Fruit fly (Drosophila melanogaster) whole organism, larva: ENCODE data around the gene CG34238.
A peak's percentile ranks its signal among the peaks of the same experiment; 100 is the strongest.

ENCODE experiments used
- noc ChIP-seq: fragments of 200-800 bp; sonication (Bioruptor generic); optimal IDR thresholded peaks from 3 replicates; lab custom pipeline; 2019; ENCODE audit warnings: missing biosample characterization, mild to moderate bottlenecking, missing genetic modification characterization, moderate library complexity

The CG34238 gene

dm6 chr3L:10651271-10651670 is 25.0 kb downstream of the CG34238 start:
- no peak for TF ChIP-seq noc (tag; lab: Kevin White, UChicago)

dm6 chr3L:10652487-10652886 is 26.2 kb downstream of the CG34238 start:
- TF ChIP-seq noc (tag; lab: Kevin White, UChicago): no peak

DNA sequence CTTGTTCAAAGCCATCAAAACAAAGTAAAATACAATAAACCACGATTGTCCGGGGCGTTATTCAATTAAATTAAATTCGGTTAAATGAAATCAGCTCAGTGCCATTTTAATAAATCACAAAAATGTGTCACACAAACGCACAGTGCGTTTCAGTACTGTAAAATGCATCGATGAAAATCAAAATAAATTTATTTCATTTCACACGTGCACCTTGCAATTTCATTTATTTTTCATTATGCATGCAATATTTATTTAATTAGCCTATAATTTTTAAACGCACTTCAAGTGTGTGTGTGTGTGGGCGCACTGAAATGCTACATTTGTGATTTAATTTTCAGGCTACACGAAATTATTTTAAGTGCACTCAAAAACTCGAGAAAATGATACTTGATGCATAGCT is 28.1 kb downstream of the CG34238 start:
- TF ChIP-seq noc (tag; lab: Kevin White, UChicago): no peak

DNA sequence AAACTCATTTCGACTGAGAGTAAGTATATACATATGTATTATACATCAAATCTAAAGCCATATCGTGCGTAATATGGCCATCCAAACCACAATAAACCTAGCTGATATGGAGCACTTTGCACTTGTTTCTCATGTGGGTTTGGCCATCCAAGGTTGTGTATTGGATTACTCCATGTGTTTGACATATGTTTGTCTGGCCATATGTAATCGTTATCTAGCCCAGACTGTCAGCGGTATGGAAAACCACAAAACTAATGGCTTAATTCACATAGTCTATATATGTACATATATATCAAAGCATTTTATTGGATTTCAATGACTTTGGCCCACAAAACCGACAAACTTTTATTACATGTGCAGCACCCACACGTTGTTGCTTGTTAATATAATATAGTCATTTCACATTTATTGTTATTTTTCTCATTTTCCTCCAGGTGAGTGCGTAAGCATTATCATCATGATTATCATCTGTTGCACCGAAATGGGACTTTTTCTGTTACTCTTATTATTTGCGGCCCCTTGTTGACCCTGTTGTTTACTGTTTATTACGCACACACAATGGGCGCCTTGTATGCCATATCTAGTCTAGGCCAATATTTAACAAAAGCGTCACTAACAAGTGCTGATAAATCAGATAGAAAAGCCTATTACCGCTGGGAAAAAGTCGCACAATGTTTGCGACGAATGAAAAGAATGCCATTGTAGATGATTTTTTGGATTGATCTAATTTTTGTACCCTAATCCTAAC is 30.3 kb downstream of the CG34238 start:
- peak; percentile 20 for TF ChIP-seq noc (tag; lab: Kevin White, UChicago)

- no peak for TF ChIP-seq noc (tag; lab: Kevin White, UChicago)
Measured at dm6 chr3L:10657311-10657710, 31.0 kb downstream of the CG34238 start.

DNA sequence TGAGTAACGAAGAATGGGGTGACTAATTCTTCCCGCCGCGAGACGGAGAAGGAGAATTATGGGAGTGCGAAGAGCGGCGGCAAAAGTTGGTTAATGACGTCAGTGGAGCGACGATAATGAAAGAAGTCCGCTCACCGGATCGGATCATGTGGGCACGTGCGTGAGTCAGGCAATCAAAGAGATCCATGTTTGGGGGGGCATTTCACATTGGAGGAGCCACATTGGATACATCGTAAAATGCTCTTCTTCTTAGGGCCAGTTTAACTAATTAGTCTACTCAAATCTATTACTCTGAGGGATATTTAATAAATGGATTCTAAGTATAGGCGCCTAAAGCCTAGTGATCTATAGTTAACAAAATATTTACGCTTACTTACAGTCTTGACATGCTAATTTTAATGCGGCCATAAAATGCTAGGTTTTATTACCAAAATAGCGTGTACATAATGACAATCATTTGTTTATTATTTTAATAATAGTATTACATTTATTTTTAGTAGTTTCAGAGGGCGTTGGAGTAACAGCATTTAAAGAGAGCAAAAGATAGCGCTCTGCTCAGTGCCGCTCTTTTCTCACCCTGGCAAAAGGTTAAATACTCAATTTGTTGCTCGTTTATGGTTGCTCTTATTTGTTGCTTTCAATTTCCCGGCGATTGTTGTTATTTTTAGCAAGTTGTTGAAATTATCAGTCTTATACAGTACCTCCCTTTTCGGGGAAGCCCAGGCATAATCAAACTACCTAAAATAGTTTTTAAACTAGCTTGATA is 32.2 kb downstream of the CG34238 start:
- no peak for TF ChIP-seq noc (tag; lab: Kevin White, UChicago)

DNA sequence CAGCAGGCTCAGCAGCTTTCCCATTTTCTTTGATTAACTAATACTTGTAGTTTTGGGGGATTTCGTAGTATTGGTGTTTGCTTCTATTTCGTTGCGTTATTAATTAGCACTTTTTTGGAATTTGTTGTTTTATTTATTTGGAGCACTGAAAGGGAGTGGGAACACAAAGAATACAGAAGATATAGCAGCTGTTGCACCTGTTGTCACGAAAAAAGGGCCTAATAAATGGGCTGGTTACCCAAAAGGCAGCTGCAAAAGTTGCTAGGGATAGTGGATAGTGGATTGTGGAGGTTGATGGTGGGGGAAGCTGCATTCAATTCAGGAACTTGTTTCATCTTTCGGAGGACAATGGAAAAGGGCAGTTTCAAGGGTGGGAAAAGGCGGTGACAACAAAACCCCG is 33.2 kb downstream of the CG34238 start:
- TF ChIP-seq noc (tag; lab: Kevin White, UChicago): no peak

DNA sequence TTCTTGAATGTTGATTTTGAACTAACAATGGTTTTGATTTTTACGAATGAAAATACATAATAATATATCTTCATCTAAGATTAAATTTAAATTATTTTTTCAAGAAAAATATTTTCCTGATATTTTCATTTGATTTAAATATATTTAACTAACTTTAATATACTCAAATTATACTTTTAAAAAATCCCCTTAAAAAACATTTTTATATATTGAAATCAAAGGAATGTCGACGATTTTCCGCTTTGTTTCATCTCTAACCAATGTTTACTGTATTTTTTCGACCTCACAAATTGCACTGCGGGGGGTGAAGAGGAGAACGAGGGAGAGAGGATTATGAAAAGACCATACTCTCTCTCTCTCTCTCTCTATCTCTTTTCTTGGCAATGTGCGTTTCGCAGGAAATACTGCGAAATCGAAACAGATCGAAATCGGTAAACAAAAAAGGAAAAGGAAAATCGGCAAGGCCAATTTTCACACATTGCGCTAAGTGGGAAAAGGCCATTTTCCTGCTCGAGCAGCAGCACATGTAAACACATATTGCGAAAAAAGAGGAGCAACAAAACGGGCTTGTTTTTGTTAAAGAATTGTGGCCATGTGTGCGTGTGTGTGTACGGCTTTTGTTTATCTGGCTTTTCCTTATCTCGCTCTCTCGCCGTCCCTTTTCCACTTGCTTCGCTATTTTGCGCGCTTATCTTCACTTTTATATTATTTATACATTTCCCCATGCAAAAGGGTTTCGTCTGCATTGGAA is 33.9 kb downstream of the CG34238 start:
- TF ChIP-seq noc (tag; lab: Kevin White, UChicago): no peak

- no peak for TF ChIP-seq noc (tag; lab: Kevin White, UChicago)
Measured at dm6 chr3L:10660744-10661589, 34.7 kb downstream of the CG34238 start, which contains the start of the genes CG32066 and CG8003. TSS of gene CG32066 (minus strand) at chr3L:10661013. TSS of gene CG8003 (plus strand) at chr3L:10661475.

dm6 chr3L:10663190-10663763 is 37.0 kb downstream of the CG34238 start, which contains the start of gene Adi1:
TSS of gene Adi1 (plus strand) at chr3L:10663376.
- no peak for TF ChIP-seq noc (tag; lab: Kevin White, UChicago)

- TF ChIP-seq noc (tag; lab: Kevin White, UChicago): peak; percentile 44
Measured at dm6 chr3L:10664511-10665062, 38.3 kb downstream of the CG34238 start, which contains the start of gene simj. TSS of gene simj (plus strand) at chr3L:10664739.

DNA sequence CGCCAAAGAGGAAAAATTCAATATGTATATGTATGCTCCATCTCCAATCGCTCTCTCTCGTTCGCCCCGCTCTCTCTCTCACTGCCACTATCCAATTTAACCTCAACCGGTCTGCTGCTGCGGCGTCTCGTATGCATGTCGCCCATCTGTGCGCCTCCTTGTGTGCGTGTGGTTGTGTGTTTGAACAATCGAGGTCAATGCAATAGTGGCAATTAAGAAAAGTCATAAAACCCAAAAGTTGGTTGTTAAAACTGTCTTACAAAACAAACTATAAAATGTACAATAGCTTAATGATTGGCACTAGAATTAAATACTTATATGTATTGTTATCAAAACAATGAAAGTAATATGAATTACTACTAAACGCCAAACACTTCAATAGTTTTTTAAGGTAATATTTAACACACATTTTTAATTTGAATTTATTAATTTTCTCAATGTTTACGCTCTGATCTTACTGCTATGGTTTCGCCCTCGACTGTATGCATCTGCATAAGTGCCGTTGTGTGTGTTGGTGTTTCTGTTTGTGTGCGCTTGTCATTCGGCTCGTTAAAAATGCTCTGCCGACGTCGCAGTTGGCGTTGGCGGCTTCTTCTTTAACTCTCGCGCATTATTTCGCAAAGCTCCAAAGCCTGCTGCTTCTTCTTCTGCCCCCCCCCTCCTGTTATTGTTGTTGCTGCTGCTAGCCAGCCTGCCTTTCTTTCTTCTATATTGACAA is 39.3 kb downstream of the CG34238 start:
- TF ChIP-seq noc (tag; lab: Kevin White, UChicago): peak; percentile 98

dm6 chr3L:10666511-10667003 is 40.3 kb downstream of the CG34238 start:
- no peak for TF ChIP-seq noc (tag; lab: Kevin White, UChicago)
